Worm (Caenorhabditis elegans) whole organism, L4 larva: Measurements from ENCODE around the gene cmtr-2.
A peak's percentile ranks its signal among the peaks of the same experiment; 100 is the strongest.

Source experiments
- T20F7.1 ChIP-seq: fragments of 200-800 bp; sonication (Bioruptor generic); optimal IDR thresholded peaks from 2 replicates; lab custom pipeline; 2018; ENCODE audit warnings: mild to moderate bottlenecking, missing genetic modification characterization, missing compliant biosample characterization
- Y5F2A.4 ChIP-seq: fragments of 200-800 bp; sonication (Bioruptor generic); optimal IDR thresholded peaks from 2 replicates; lab custom pipeline; 2018; ENCODE audit warnings: mild to moderate bottlenecking, missing genetic modification characterization, missing compliant biosample characterization
- aha-1 ChIP-seq: fragments of 150-350 bp; peaks from one replicate; lab custom pipeline; 2014; ENCODE audit warnings: missing biosample characterization, missing genetic modification characterization
- ama-1 ChIP-seq: fragments of 150-350 bp; optimal IDR thresholded peaks from 2 replicates; lab custom pipeline; 2014; ENCODE audit warnings: inconsistent platforms, mixed read lengths
- arid-1 ChIP-seq: fragments of 200-800 bp; sonication (Bioruptor generic); conservative IDR thresholded peaks from 2 replicates; pipeline ENCODE4 v1.3.6; 2022; ENCODE audit warnings: missing genetic modification reagents, missing genetic modification characterization, missing compliant biosample characterization
- attf-4 ChIP-seq: sonication (generic microtip); optimal IDR thresholded peaks from 3 replicates; lab custom pipeline; 2017; ENCODE audit warnings: missing biosample characterization, missing genetic modification characterization
- ceh-28 ChIP-seq: fragments of 150-350 bp; optimal IDR thresholded peaks from 2 replicates; lab custom pipeline; 2014; ENCODE audit warnings: missing biosample characterization, missing genetic modification reagents, missing genetic modification characterization
- ceh-32 ChIP-seq: sonication (generic microtip); optimal IDR thresholded peaks from 2 replicates; lab custom pipeline; 2016; ENCODE audit warnings: mild to moderate bottlenecking, missing genetic modification characterization, missing compliant biosample characterization; ENCODE audit not compliant: poor library complexity
- ceh-82 ChIP-seq: sonication (generic microtip); optimal IDR thresholded peaks from 2 replicates; lab custom pipeline; 2017; ENCODE audit warnings: missing biosample characterization, missing genetic modification characterization
- ces-1 ChIP-seq: fragments of 150-350 bp; sonication (generic microtip); optimal IDR thresholded peaks from 4 replicates; lab custom pipeline; 2014; ENCODE audit warnings: missing biosample characterization, missing genetic modification reagents, missing genetic modification characterization
- ctbp-1 ChIP-seq: fragments of 200-800 bp; sonication (Bioruptor generic); IDR thresholded peaks from 2 replicates; pipeline ENCODE4 v1.3.6; 2022; ENCODE audit warnings: missing genetic modification reagents, missing genetic modification characterization, missing compliant biosample characterization
- daf-12 ChIP-seq: fragments of 150-350 bp; optimal IDR thresholded peaks from 2 replicates; lab custom pipeline; 2014; ENCODE audit warnings: missing biosample characterization, missing genetic modification reagents, missing genetic modification characterization
- daf-16 ChIP-seq, 3 experiments: sonication (generic microtip); optimal IDR thresholded peaks; 2 replicates each; lab custom pipeline; 2016 to 2017; ENCODE audit warnings: missing genetic modification characterization in 3 of 3, missing genetic modification reagents in 3 of 3, mild to moderate bottlenecking in 2 of 3, missing compliant biosample characterization in 2 of 3, missing biosample characterization in 1 of 3, moderate library complexity in 1 of 3
- daf-19 ChIP-seq: fragments of 200-800 bp; sonication (Bioruptor generic); conservative IDR thresholded peaks from 2 replicates; pipeline ENCODE4 v1.3.6; 2022; ENCODE audit warnings: missing genetic modification characterization, missing compliant biosample characterization
- dmd-9 ChIP-seq: fragments of 200-800 bp; sonication (Bioruptor generic); IDR thresholded peaks from 2 replicates; pipeline ENCODE4 v1.3.6; 2022; ENCODE audit warnings: missing genetic modification reagents, missing genetic modification characterization, missing compliant biosample characterization
- dpl-1 ChIP-seq: fragments of 150-350 bp; optimal IDR thresholded peaks from 2 replicates; lab custom pipeline; 2014; ENCODE audit warnings: missing biosample characterization, missing genetic modification reagents, missing genetic modification characterization
- dve-1 ChIP-seq: sonication (generic microtip); optimal IDR thresholded peaks from 2 replicates; lab custom pipeline; 2017; ENCODE audit warnings: antibody characterized with exemption, mild to moderate bottlenecking, missing genetic modification characterization, missing compliant biosample characterization; ENCODE audit not compliant: insufficient read depth
- gei-8 ChIP-seq: fragments of 200-800 bp; sonication (Bioruptor generic); optimal IDR thresholded peaks from 2 replicates; lab custom pipeline; 2018; ENCODE audit warnings: mild to moderate bottlenecking, missing genetic modification characterization, missing compliant biosample characterization
- hlh-30 ChIP-seq: sonication (generic microtip); optimal IDR thresholded peaks from 2 replicates; lab custom pipeline; 2017; ENCODE audit warnings: antibody characterized with exemption, mild to moderate bottlenecking, missing genetic modification characterization, missing compliant biosample characterization; ENCODE audit not compliant: insufficient read depth
- hmg-1.1 ChIP-seq: fragments of 200-800 bp; sonication (Bioruptor generic); IDR thresholded peaks from 2 replicates; pipeline ENCODE4 v1.3.6; 2022; ENCODE audit warnings: missing genetic modification reagents, missing genetic modification characterization, missing compliant biosample characterization
- jun-1 ChIP-seq: fragments of 150-350 bp; optimal IDR thresholded peaks from 2 replicates; lab custom pipeline; 2014; ENCODE audit warnings: missing biosample characterization, missing genetic modification reagents, missing genetic modification characterization
- lin-38 ChIP-seq: fragments of 200-800 bp; sonication (Bioruptor generic); IDR thresholded peaks from 2 replicates; pipeline ENCODE4 v1.3.6; 2022; ENCODE audit warnings: missing genetic modification reagents, missing genetic modification characterization, missing compliant biosample characterization
- lsy-2 ChIP-seq, 2 experiments: fragments of 150-350 bp in 1 of 2; sonication (generic microtip) in 1 of 2; optimal IDR thresholded peaks; 2 replicates each; lab custom pipeline; 2014 to 2017; ENCODE audit warnings: missing biosample characterization in 2 of 2, missing genetic modification characterization in 2 of 2
- mdt-29 ChIP-seq: fragments of 200-800 bp; sonication (Bioruptor generic); IDR thresholded peaks from 2 replicates; pipeline ENCODE4 v1.3.6; 2022; ENCODE audit warnings: missing genetic modification reagents, missing genetic modification characterization, missing compliant biosample characterization
- mep-1 ChIP-seq: fragments of 150-350 bp; sonication (generic microtip); optimal IDR thresholded peaks from 3 replicates; lab custom pipeline; 2014; ENCODE audit warnings: missing biosample characterization, missing genetic modification characterization
- mes-2 ChIP-seq: sonication (generic microtip); optimal IDR thresholded peaks from 2 replicates; lab custom pipeline; 2016; ENCODE audit warnings: missing genotype, mild to moderate bottlenecking, missing genetic modification characterization, missing compliant biosample characterization; ENCODE audit not compliant: poor library complexity, severe bottlenecking
- mxl-2 ChIP-seq: fragments of 200-800 bp; sonication (Bioruptor generic); conservative IDR thresholded peaks from 2 replicates; pipeline ENCODE4 v1.3.6; 2022; ENCODE audit warnings: missing genetic modification reagents, missing genetic modification characterization, missing compliant biosample characterization
- nhr-10 ChIP-seq: fragments of 150-350 bp; optimal IDR thresholded peaks from 2 replicates; lab custom pipeline; 2014; ENCODE audit warnings: missing biosample characterization, missing genetic modification characterization
- nhr-41 ChIP-seq: fragments of 200-800 bp; sonication (Bioruptor generic); IDR thresholded peaks from 2 replicates; pipeline ENCODE4 v1.3.6; 2022; ENCODE audit warnings: missing genetic modification reagents, missing genetic modification characterization, missing compliant biosample characterization
- nhr-76 ChIP-seq: fragments of 150-350 bp; optimal IDR thresholded peaks from 2 replicates; lab custom pipeline; 2014; ENCODE audit warnings: missing biosample characterization, missing genetic modification characterization
- pqm-1 ChIP-seq: sonication (generic microtip); optimal IDR thresholded peaks from 2 replicates; lab custom pipeline; 2017; ENCODE audit warnings: missing biosample characterization, missing genetic modification characterization
- rbr-2 ChIP-seq: sonication (generic microtip); optimal IDR thresholded peaks from 2 replicates; lab custom pipeline; 2016; ENCODE audit warnings: missing genotype, missing genetic modification characterization, missing compliant biosample characterization
- saeg-2 ChIP-seq: fragments of 200-800 bp; sonication (Bioruptor generic); IDR thresholded peaks from 2 replicates; pipeline ENCODE4 v1.3.6; 2022; ENCODE audit warnings: missing genetic modification reagents, missing genetic modification characterization, missing compliant biosample characterization
- skn-1 ChIP-seq: fragments of 150-350 bp; optimal IDR thresholded peaks from 2 replicates; lab custom pipeline; 2014; ENCODE audit warnings: missing biosample characterization, missing genetic modification characterization
- snpc-1.2 ChIP-seq: fragments of 200-800 bp; sonication (Bioruptor generic); IDR thresholded peaks from 2 replicates; pipeline ENCODE4 v1.3.6; 2022; ENCODE audit warnings: missing genetic modification reagents, missing genetic modification characterization, missing compliant biosample characterization
- snpc-4 ChIP-seq: fragments of 150-350 bp; optimal IDR thresholded peaks from 2 replicates; lab custom pipeline; 2014; ENCODE audit warnings: missing biosample characterization, missing genetic modification characterization
- spr-3 ChIP-seq: fragments of 200-800 bp; sonication (Bioruptor generic); optimal IDR thresholded peaks from 2 replicates; lab custom pipeline; 2018; ENCODE audit warnings: mild to moderate bottlenecking, missing genetic modification characterization, missing compliant biosample characterization
- tag-97 ChIP-seq: fragments of 200-800 bp; sonication (Bioruptor generic); IDR thresholded peaks from 2 replicates; pipeline ENCODE4 v1.3.6; 2022; ENCODE audit warnings: missing genetic modification characterization, missing compliant biosample characterization
- unc-130 ChIP-seq: sonication (generic microtip); optimal IDR thresholded peaks from 2 replicates; lab custom pipeline; 2016; ENCODE audit warnings: missing genetic modification reagents, missing genetic modification characterization, missing compliant biosample characterization
- vab-7 ChIP-seq: fragments of 200-800 bp; sonication (Bioruptor generic); IDR thresholded peaks from 2 replicates; pipeline ENCODE4 v1.3.6; 2022; ENCODE audit warnings: missing genetic modification reagents, missing genetic modification characterization, missing compliant biosample characterization
- zfp-2 ChIP-seq: sonication (generic microtip); optimal IDR thresholded peaks from 2 replicates; lab custom pipeline; 2016; ENCODE audit warnings: mild to moderate bottlenecking, missing genetic modification characterization, missing compliant biosample characterization
- zfp-3 ChIP-seq: fragments of 200-800 bp; sonication (Bioruptor generic); conservative IDR thresholded peaks from 2 replicates; pipeline ENCODE4 v1.3.6; 2022; ENCODE audit warnings: missing genetic modification reagents, missing genetic modification characterization, missing compliant biosample characterization
- zip-11 ChIP-seq: fragments of 200-800 bp; sonication (Bioruptor generic); IDR thresholded peaks from 2 replicates; pipeline ENCODE4 v1.3.6; 2022; ENCODE audit warnings: missing genetic modification characterization, missing compliant biosample characterization
- ztf-11 ChIP-seq: fragments of 150-350 bp; optimal IDR thresholded peaks from 2 replicates; lab custom pipeline; 2014; ENCODE audit warnings: missing biosample characterization, missing genetic modification characterization

cmtr-2 gene

DNA sequence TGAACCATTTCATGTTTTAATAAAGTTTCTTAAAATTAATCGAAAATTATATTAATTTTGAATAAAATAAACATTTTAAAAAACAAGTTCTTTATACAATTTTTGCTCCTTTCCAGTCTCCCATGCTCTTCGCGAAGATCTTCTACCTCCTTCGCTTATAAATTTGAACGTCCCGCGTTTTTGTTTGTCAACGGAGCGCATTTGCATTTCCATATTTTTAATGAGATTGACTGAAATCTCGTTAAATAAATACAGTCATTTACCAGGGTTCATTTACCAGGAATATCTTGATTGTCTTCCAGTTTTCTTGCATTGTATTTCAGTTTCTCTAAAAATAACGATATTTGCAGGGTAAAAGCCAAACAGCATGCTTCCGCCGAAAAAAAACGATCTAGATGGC lies at the start of gene cmtr-2:
cmtr-2 (plus strand) TSS at position 351 of the 400 bp plus-strand sequence.
- TF ChIP-seq unc-130 (GFP tag; lab: Kevin White, UChicago) (no peak), nhr-76 (tag; lab: Kevin White, UChicago) (no peak), saeg-2 (GFP tag; lab: Robert Waterston, UW) (no peak), jun-1 (no peak), daf-19 (GFP tag; lab: Robert Waterston, UW) (no peak), ceh-82 (no peak), dmd-9 (GFP tag; lab: Robert Waterston, UW) (no peak), tag-97 (no peak), daf-12 (no peak), snpc-4 (tag; lab: Kevin White, UChicago) (no peak), daf-16 (GFP tag; optimal IDR thresholded peaks at IDR 0.05; lab: Kevin White, UChicago) (no peak), daf-16 (tag; optimal IDR thresholded peaks at IDR 0.05; lab: Kevin White, UChicago) (peak; percentile 28), nhr-41 (GFP tag; lab: Robert Waterston, UW) (no peak), gei-8 (GFP tag; lab: Kevin White, UChicago) (no peak), ctbp-1 (no peak), T20F7.1 (peak; percentile 31), ceh-32 (tag; lab: Kevin White, UChicago) (no peak), vab-7 (GFP tag; lab: Robert Waterston, UW) (no peak), Y5F2A.4 (no peak), snpc-1.2 (GFP tag; lab: Robert Waterston, UW) (no peak), mxl-2 (GFP tag; lab: Robert Waterston, UW) (no peak), ceh-28 (tag; lab: Kevin White, UChicago) (no peak), lin-38 (GFP tag; lab: Robert Waterston, UW) (peak; percentile 94), mdt-29 (GFP tag; lab: Robert Waterston, UW) (no peak), arid-1 (GFP tag; lab: Robert Waterston, UW) (no peak), nhr-10 (tag; lab: Kevin White, UChicago) (no peak), zip-11 (GFP tag; lab: Robert Waterston, UW) (no peak), hmg-1.1 (no peak), zfp-2 (tag; lab: Kevin White, UChicago) (no peak), dve-1 (tag; lab: Kevin White, UChicago) (peak; percentile 50), dpl-1 (GFP tag; lab: Kevin White, UChicago) (peak; percentile 92), ces-1 (GFP tag; lab: Kevin White, UChicago) (no peak), rbr-2 (tag; lab: Kevin White, UChicago) (peak; percentile 12), ama-1 (no peak), attf-4 (tag; lab: Kevin White, UChicago) (no peak), ztf-11 (no peak), pqm-1 (tag; lab: Kevin White, UChicago) (no peak), zfp-3 (GFP tag; lab: Robert Waterston, UW) (no peak), spr-3 (GFP tag; lab: Kevin White, UChicago) (no peak), hlh-30 (tag; lab: Kevin White, UChicago) (peak; percentile 11), skn-1 (tag; lab: Kevin White, UChicago) (no peak), aha-1 (tag; lab: Kevin White, UChicago) (peak; percentile 97), lsy-2 (tag; optimal IDR thresholded peaks at IDR 0.05; lab: Kevin White, UChicago) (peak in 1 of 2 experiments; percentile 70), mep-1 (peak; percentile 67), mes-2 (peak; percentile 79)
